Worm (Caenorhabditis elegans) whole organism, mixed stage, embryonic: Measurements from ENCODE around the gene pho-12.

Experiments used
- ceh-83 ChIP-seq: fragments of 200-800 bp; sonication (Bioruptor generic); optimal IDR thresholded peaks from 2 replicates; lab custom pipeline; 2018; ENCODE audit warnings: mild to moderate bottlenecking, missing genetic modification characterization, missing compliant biosample characterization
- nhr-237 ChIP-seq: fragments of 150-350 bp; optimal IDR thresholded peaks from 2 replicates; lab custom pipeline; 2014; ENCODE audit warnings: missing biosample characterization, missing genetic modification characterization
- snpc-4 ChIP-seq: fragments of 150-350 bp; optimal IDR thresholded peaks from 2 replicates; lab custom pipeline; 2014; ENCODE audit warnings: missing biosample characterization, missing genetic modification characterization
- zip-8 ChIP-seq: fragments of 150-350 bp; optimal IDR thresholded peaks from 2 replicates; lab custom pipeline; 2014; ENCODE audit warnings: missing biosample characterization, missing genetic modification characterization

DNA sequence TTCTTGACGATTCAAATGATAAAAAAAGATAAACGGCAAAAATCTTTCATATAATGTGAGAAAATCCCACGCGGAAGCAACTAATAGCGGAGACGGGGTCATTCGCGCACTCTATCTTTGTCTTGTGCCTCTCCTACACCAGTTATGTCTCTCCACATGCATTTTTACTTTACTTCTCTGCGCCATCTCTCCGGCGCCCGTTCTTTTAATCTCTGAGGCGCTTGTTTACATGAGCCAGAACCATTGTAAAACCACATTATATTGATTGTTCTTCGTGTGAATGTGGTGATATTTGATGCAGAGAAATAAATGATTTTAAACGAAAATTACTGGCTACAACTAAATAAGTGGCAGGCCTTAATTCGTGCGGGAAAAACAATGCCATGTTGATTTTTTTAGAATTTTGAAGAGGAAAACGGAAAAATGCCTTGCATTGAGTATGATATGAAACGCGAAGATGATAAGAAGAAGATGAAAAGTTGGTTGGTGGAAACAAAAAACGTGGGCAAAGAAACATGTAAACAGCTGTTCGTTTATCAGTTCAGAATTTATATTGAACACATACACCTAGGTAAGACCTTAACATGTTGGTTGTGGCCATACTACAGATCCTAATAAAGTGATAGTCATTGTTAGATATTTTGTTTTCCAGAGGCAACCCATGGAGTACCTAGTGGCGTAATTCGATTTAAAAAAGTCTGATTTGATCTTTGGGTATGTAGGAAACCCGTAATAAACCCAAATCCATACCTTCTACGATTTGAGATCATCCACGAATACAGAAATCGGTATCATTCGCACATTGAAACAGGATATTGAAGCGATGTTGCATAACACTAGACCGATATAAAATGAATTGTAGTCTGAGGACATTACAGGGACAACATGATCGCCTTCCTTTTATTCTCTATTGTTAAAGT lies 32.0 kb upstream of the pho-12 start, which contains the start of gene C04G6.2:
- no peak for TF ChIP-seq zip-8
- no peak for TF ChIP-seq snpc-4 (tag; lab: Kevin White, UChicago)
- no peak for TF ChIP-seq ceh-83 (GFP tag; lab: Kevin White, UChicago)
- TF ChIP-seq nhr-237 (tag; lab: Kevin White, UChicago) = peak; percentile 69
